Worm (Caenorhabditis elegans) whole organism, L4 larva: ENCODE results near the gene T12A7.6.

ENCODE experiments used
- aly-2 ChIP-seq: sonication (generic microtip); optimal IDR thresholded peaks from 2 replicates; lab custom pipeline; 2018; ENCODE audit warnings: missing biosample characterization, missing genetic modification characterization
- lin-13 ChIP-seq: fragments of 150-350 bp; optimal IDR thresholded peaks from 2 replicates; lab custom pipeline; 2014; ENCODE audit warnings: missing biosample characterization, missing genetic modification reagents, missing genetic modification characterization
- mep-1 ChIP-seq: fragments of 150-350 bp; sonication (generic microtip); optimal IDR thresholded peaks from 3 replicates; lab custom pipeline; 2014; ENCODE audit warnings: missing biosample characterization, missing genetic modification characterization
- nhr-28 ChIP-seq: fragments of 150-350 bp; optimal IDR thresholded peaks from 2 replicates; lab custom pipeline; 2014; ENCODE audit warnings: missing biosample characterization, missing genetic modification characterization
- nhr-77 ChIP-seq: fragments of 150-350 bp; optimal IDR thresholded peaks from 2 replicates; lab custom pipeline; 2014; ENCODE audit warnings: missing biosample characterization, missing genetic modification characterization
- tag-97 ChIP-seq: fragments of 200-800 bp; sonication (Bioruptor generic); IDR thresholded peaks from 2 replicates; pipeline ENCODE4 v1.3.6; 2022; ENCODE audit warnings: missing genetic modification characterization, missing compliant biosample characterization
- unc-39 ChIP-seq: sonication (generic microtip); optimal IDR thresholded peaks from 2 replicates; lab custom pipeline; 2017; ENCODE audit warnings: missing biosample characterization, missing genetic modification characterization
- unc-62 ChIP-seq, 3 experiments: fragments of 150-350 bp in 1 of 3; sonication (generic microtip); optimal IDR thresholded peaks in 2 of 3; peaks in 1 of 3; 1 replicate in 1 of 3; 2 replicates in 2 of 3; lab custom pipeline; 2014 to 2017; ENCODE audit warnings: missing biosample characterization in 3 of 3, missing genetic modification characterization in 3 of 3, missing genetic modification reagents in 3 of 3, missing genotype in 1 of 3

- TF ChIP-seq nhr-28 (tag; lab: Kevin White, UChicago) (no peak), unc-39 (tag; lab: Kevin White, UChicago) (no peak), tag-97 (no peak), aly-2 (tag; lab: Kevin White, UChicago) (no peak), nhr-77 (tag; lab: Kevin White, UChicago) (no peak), mep-1 (tag; lab: Kevin White, UChicago) (no peak), unc-62 (GFP tag; optimal IDR thresholded peaks at IDR 0.05 in 1 of 2; lab: Kevin White, UChicago) (no peak), unc-62 (tag; optimal IDR thresholded peaks at IDR 0.05; lab: Kevin White, UChicago) (no peak), lin-13 (GFP tag; lab: Kevin White, UChicago) (no peak)
These were observed 6.0 kb downstream of the T12A7.6 start, which contains the start of gene T12A7.10 for ce11 chrIV:11755003-11755402.
